Worm (Caenorhabditis elegans): ENCODE measurements around the gene penr-1.

Gene penr-1

DNA sequence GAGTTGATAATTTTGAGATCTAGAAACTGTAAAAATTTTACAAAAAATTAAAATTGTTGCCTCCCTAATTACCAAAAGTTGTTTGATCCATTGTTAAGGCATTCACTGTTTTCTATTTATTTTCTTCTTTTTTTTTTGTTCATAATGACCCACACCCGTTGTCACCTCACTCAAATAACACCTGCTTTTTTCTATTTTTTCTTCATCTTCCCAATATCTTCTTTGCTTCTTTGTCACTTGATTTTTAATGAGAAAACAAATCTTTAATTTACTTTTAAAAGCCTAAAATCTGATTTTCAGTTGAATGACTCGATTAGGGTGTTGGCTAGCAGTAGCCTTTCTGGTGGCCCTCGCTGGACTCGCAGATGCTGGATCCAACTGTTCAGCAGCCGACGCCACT lies 34.1 kb downstream of the penr-1 start, which contains the start of gene ncx-2:
Gene ncx-2 (plus strand): TSS at position 301 of the 400 bp plus-strand sequence.
- TF ChIP-seq hlh-1 (tag; optimal IDR thresholded peaks at IDR 0.05) (no peak), unc-120 (tag; optimal IDR thresholded peaks at IDR 0.05; ENCODE audit: poor library complexity, severe bottlenecking) (no peak), ceh-43 (GFP tag; optimal IDR thresholded peaks at IDR 0.05) (no peak), lin-13 (tag; optimal IDR thresholded peaks at IDR 0.05) (no peak), unc-62 (GFP tag; optimal IDR thresholded peaks at IDR 0.05) (no peak), ceh-83 (GFP tag; optimal IDR thresholded peaks at IDR 0.05) (no peak), sptf-1 (tag; optimal IDR thresholded peaks at IDR 0.05) (no peak), sem-2 (GFP tag; optimal IDR thresholded peaks at IDR 0.05) (no peak), ceh-39 (tag; optimal IDR thresholded peaks at IDR 0.05) (no peak), M03D4.4 (tag; optimal IDR thresholded peaks at IDR 0.05) (no peak), nhr-2 (tag; optimal IDR thresholded peaks at IDR 0.05) (no peak), blmp-1 (tag; optimal IDR thresholded peaks at IDR 0.05) (no peak), drap-1 (GFP tag; optimal IDR thresholded peaks at IDR 0.05) (no peak), snpc-4 (tag; optimal IDR thresholded peaks at IDR 0.05) (no peak), tbx-8 (GFP tag; optimal IDR thresholded peaks at IDR 0.05) (no peak), mep-1 (tag; optimal IDR thresholded peaks at IDR 0.05) (no peak), cnd-1 (tag; optimal IDR thresholded peaks at IDR 0.05) (no peak)

- TF ChIP-seq lin-32 (GFP tag; optimal IDR thresholded peaks at IDR 0.05) (no peak), ztf-11 (tag; optimal IDR thresholded peaks at IDR 0.05) (no peak), cnd-1 (tag; optimal IDR thresholded peaks at IDR 0.05) (no peak), pha-4 (tag; optimal IDR thresholded peaks at IDR 0.05) (no peak), unc-62 (GFP tag; optimal IDR thresholded peaks at IDR 0.05) (no peak), drap-1 (GFP tag; optimal IDR thresholded peaks at IDR 0.05) (no peak), nhr-76 (tag; optimal IDR thresholded peaks at IDR 0.05) (no peak), snpc-4 (tag; optimal IDR thresholded peaks at IDR 0.05) (no peak), blmp-1 (tag; optimal IDR thresholded peaks at IDR 0.05) (no peak), tbx-8 (GFP tag; optimal IDR thresholded peaks at IDR 0.05) (no peak), hlh-1 (tag; optimal IDR thresholded peaks at IDR 0.05) (no peak), elt-3 (tag; optimal IDR thresholded peaks at IDR 0.05) (no peak), ham-2 (GFP tag; optimal IDR thresholded peaks at IDR 0.05) (no peak), ceh-83 (GFP tag; optimal IDR thresholded peaks at IDR 0.05) (no peak), unc-120 (tag; optimal IDR thresholded peaks at IDR 0.05; ENCODE audit: poor library complexity, severe bottlenecking) (no peak), ces-1 (GFP tag; optimal IDR thresholded peaks at IDR 0.05) (no peak)
Observed at ce11 chrV:5304366-5304765, 35.1 kb downstream of the penr-1 start.

- TF ChIP-seq mls-2 (tag; optimal IDR thresholded peaks at IDR 0.05): no peak
- TF ChIP-seq unc-120 (tag; optimal IDR thresholded peaks at IDR 0.05; ENCODE audit: poor library complexity, severe bottlenecking): no peak
- TF ChIP-seq lin-13 (tag; optimal IDR thresholded peaks at IDR 0.05): no peak
- no peak for TF ChIP-seq ceh-83 (GFP tag; optimal IDR thresholded peaks at IDR 0.05)
- no peak for TF ChIP-seq nhr-12 (tag; optimal IDR thresholded peaks at IDR 0.05)
- no peak for TF ChIP-seq pha-4 (tag; optimal IDR thresholded peaks at IDR 0.05)
- no peak for TF ChIP-seq mab-5 (tag; optimal IDR thresholded peaks at IDR 0.05)
- TF ChIP-seq snpc-4 (tag; optimal IDR thresholded peaks at IDR 0.05): no peak
- TF ChIP-seq ztf-11 (tag; optimal IDR thresholded peaks at IDR 0.05): no peak
- no peak for TF ChIP-seq nhr-237 (tag; optimal IDR thresholded peaks at IDR 0.05)
- TF ChIP-seq lsy-2 (tag; optimal IDR thresholded peaks at IDR 0.05): no peak
- no peak for TF ChIP-seq hlh-1 (tag; optimal IDR thresholded peaks at IDR 0.05)
- TF ChIP-seq unc-39 (tag; optimal IDR thresholded peaks at IDR 0.05): no peak
- TF ChIP-seq tbx-8 (GFP tag; optimal IDR thresholded peaks at IDR 0.05): no peak
- no peak for TF ChIP-seq elt-1 (tag; optimal IDR thresholded peaks at IDR 0.05; ENCODE audit: borderline replicate concordance, insufficient read depth)
- no peak for TF ChIP-seq cnd-1 (tag; optimal IDR thresholded peaks at IDR 0.05)
- no peak for TF ChIP-seq unc-62 (GFP tag; optimal IDR thresholded peaks at IDR 0.05)
- no peak for TF ChIP-seq ham-2 (GFP tag; optimal IDR thresholded peaks at IDR 0.05)
Observed at ce11 chrV:5311635-5312034, 42.4 kb downstream of the penr-1 start, which contains the start of gene C10G8.4. C10G8.4 (plus strand) TSS chrV:5311935.

DNA sequence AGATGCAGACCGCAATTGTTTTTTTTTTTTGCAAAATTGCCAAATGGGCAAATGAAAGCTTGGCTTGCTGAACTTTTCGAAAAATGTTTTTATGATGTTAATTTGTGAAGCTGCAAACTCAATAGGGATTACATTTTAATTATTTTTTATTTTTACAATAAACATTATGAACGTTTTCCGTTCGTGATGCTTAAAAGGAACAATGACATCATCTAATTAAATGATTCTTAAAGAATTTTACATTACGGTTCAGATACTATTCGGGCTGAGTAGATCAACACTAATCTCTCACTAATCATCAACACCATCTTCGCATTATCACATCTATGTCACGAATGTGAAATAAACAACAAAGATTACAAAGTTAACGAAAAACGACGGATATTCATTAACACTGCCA lies 43.2 kb downstream of the penr-1 start, which contains the start of gene C10G8.3:
Gene C10G8.3 (plus strand): TSS at position 301 of the 400 bp plus-strand sequence.
- TF ChIP-seq bed-3 (GFP tag; optimal IDR thresholded peaks at IDR 0.05): no peak
- no peak for TF ChIP-seq nhr-76 (tag; optimal IDR thresholded peaks at IDR 0.05)
- no peak for TF ChIP-seq hlh-1 (tag; optimal IDR thresholded peaks at IDR 0.05)
- TF ChIP-seq cnd-1 (tag; optimal IDR thresholded peaks at IDR 0.05): no peak
- TF ChIP-seq mls-2 (tag; optimal IDR thresholded peaks at IDR 0.05): no peak
- TF ChIP-seq ham-2 (GFP tag; optimal IDR thresholded peaks at IDR 0.05): no peak
- no peak for TF ChIP-seq unc-62 (GFP tag; optimal IDR thresholded peaks at IDR 0.05)
- TF ChIP-seq elt-3 (tag; optimal IDR thresholded peaks at IDR 0.05): no peak
- no peak for TF ChIP-seq lsy-2 (tag; optimal IDR thresholded peaks at IDR 0.05)
- no peak for TF ChIP-seq sptf-1 (tag; optimal IDR thresholded peaks at IDR 0.05)
- no peak for TF ChIP-seq lin-13 (tag; optimal IDR thresholded peaks at IDR 0.05)
- TF ChIP-seq mab-5 (tag; optimal IDR thresholded peaks at IDR 0.05): no peak
- no peak for TF ChIP-seq blmp-1 (tag; optimal IDR thresholded peaks at IDR 0.05)
- TF ChIP-seq ceh-43 (GFP tag; optimal IDR thresholded peaks at IDR 0.05): no peak
- TF ChIP-seq flh-1 (GFP tag; optimal IDR thresholded peaks at IDR 0.05): no peak
